Fruit fly (Drosophila melanogaster) S2 (cell line): Measurements from ENCODE around the gene Usp30.
A peak's percentile ranks its signal among the peaks of the same experiment; 100 is the strongest.

Experiments used
- CG8478 ChIP-seq: fragments of >200 bp; optimal IDR thresholded peaks from 2 replicates; lab custom pipeline; 2018
- CTCF ChIP-seq, 2 experiments: fragments of >200 bp; optimal IDR thresholded peaks; 2 replicates each; lab custom pipeline; 2018

Usp30 gene

dm6 chrX:5892512-5892911, 12.9 kb upstream of the Usp30 start:
- TF ChIP-seq CTCF (optimal IDR thresholded peaks at IDR 0.05; lab: Kevin White, UChicago) (no peak), CG8478 (lab: Kevin White, UChicago) (no peak)

dm6 chrX:5891666-5892444, 12.3 kb upstream of the Usp30 start:
- TF ChIP-seq CTCF (optimal IDR thresholded peaks at IDR 0.05; lab: Kevin White, UChicago): no peak
- TF ChIP-seq CG8478 (lab: Kevin White, UChicago): no peak

- TF ChIP-seq CG8478 (lab: Kevin White, UChicago): no peak
- no peak for TF ChIP-seq CTCF (optimal IDR thresholded peaks at IDR 0.05; lab: Kevin White, UChicago)
These were observed 9.3 kb upstream of the Usp30 start for dm6 chrX:5888933-5889332.

- no peak for TF ChIP-seq CG8478 (lab: Kevin White, UChicago)
- TF ChIP-seq CTCF (optimal IDR thresholded peaks at IDR 0.05; lab: Kevin White, UChicago): no peak
These were observed 8.7 kb upstream of the Usp30 start for dm6 chrX:5888260-5888659.

- TF ChIP-seq CG8478 (lab: Kevin White, UChicago): no peak
- TF ChIP-seq CTCF (optimal IDR thresholded peaks at IDR 0.05; lab: Kevin White, UChicago): no peak
These were observed 7.4 kb upstream of the Usp30 start for dm6 chrX:5886764-5887555.

dm6 chrX:5885973-5886372, 6.4 kb upstream of the Usp30 start:
- no peak for TF ChIP-seq CTCF (optimal IDR thresholded peaks at IDR 0.05; lab: Kevin White, UChicago)
- TF ChIP-seq CG8478 (lab: Kevin White, UChicago): no peak

- no peak for TF ChIP-seq CG8478 (lab: Kevin White, UChicago)
- no peak for TF ChIP-seq CTCF (optimal IDR thresholded peaks at IDR 0.05; lab: Kevin White, UChicago)
These were observed 5.9 kb upstream of the Usp30 start for dm6 chrX:5885521-5885920.

dm6 chrX:5884887-5885286, 5.3 kb upstream of the Usp30 start:
- TF ChIP-seq CTCF (optimal IDR thresholded peaks at IDR 0.05; lab: Kevin White, UChicago): no peak
- TF ChIP-seq CG8478 (lab: Kevin White, UChicago): no peak

dm6 chrX:5884294-5884693, 4.7 kb upstream of the Usp30 start:
- TF ChIP-seq CTCF (optimal IDR thresholded peaks at IDR 0.05; lab: Kevin White, UChicago): no peak
- no peak for TF ChIP-seq CG8478 (lab: Kevin White, UChicago)

dm6 chrX:5883394-5883793, 3.8 kb upstream of the Usp30 start:
- TF ChIP-seq CG8478 (lab: Kevin White, UChicago) (no peak), CTCF (optimal IDR thresholded peaks at IDR 0.05; lab: Kevin White, UChicago) (peak; percentile 95 to 97)

- no peak for TF ChIP-seq CTCF (optimal IDR thresholded peaks at IDR 0.05; lab: Kevin White, UChicago)
- TF ChIP-seq CG8478 (lab: Kevin White, UChicago): no peak
These were observed 745 bp upstream of the Usp30 start for dm6 chrX:5880139-5880924.

dm6 chrX:5876584-5876983, 3.0 kb downstream of the Usp30 start, which contains the start of gene mof:
mof (minus strand) TSS chrX:5876853.
- TF ChIP-seq CG8478 (lab: Kevin White, UChicago): no peak
- no peak for TF ChIP-seq CTCF (optimal IDR thresholded peaks at IDR 0.05; lab: Kevin White, UChicago)

- no peak for TF ChIP-seq CTCF (optimal IDR thresholded peaks at IDR 0.05; lab: Kevin White, UChicago)
- TF ChIP-seq CG8478 (lab: Kevin White, UChicago): no peak
These were observed 6.4 kb downstream of the Usp30 start, which contains the start of gene GAA1 for dm6 chrX:5873164-5873563. GAA1 (minus strand) TSS chrX:5873357.

dm6 chrX:5868795-5869194, 10.8 kb downstream of the Usp30 start, which contains the start of gene CG15764:
CG15764 (plus strand) TSS chrX:5869095.
- TF ChIP-seq CTCF (optimal IDR thresholded peaks at IDR 0.05; lab: Kevin White, UChicago): no peak
- no peak for TF ChIP-seq CG8478 (lab: Kevin White, UChicago)
